Worm (Caenorhabditis elegans): Measurements from ENCODE around the gene R05F9.9.

Gene R05F9.9

ce11 chrII:4942397-4942796 is 40.5 kb upstream of the R05F9.9 start (continued):
- peak; percentile 56 for TF ChIP-seq nhr-232 (tag; optimal IDR thresholded peaks at IDR 0.05)
- peak; percentile 36 for TF ChIP-seq ceh-22 (tag; optimal IDR thresholded peaks at IDR 0.05)
- peak; percentile 22 for TF ChIP-seq ceh-2 (tag; optimal IDR thresholded peaks at IDR 0.05)
- peak; percentile 57 for TF ChIP-seq nfya-1 (tag; optimal IDR thresholded peaks at IDR 0.05)
- TF ChIP-seq ama-1 (optimal IDR thresholded peaks at IDR 0.05): peak; percentile 23
- no peak for TF ChIP-seq dmd-4 (tag; optimal IDR thresholded peaks at IDR 0.05; ENCODE audit: borderline replicate concordance)
- no peak for TF ChIP-seq nhr-11 (tag; optimal IDR thresholded peaks at IDR 0.05)
- TF ChIP-seq che-1 (tag; optimal IDR thresholded peaks at IDR 0.05): peak; percentile 73
- TF ChIP-seq eyg-1 (tag; optimal IDR thresholded peaks at IDR 0.05): no peak
- peak; percentile 43 for TF ChIP-seq C08G9.2 (tag; optimal IDR thresholded peaks at IDR 0.05)
- peak; percentile 67 for TF ChIP-seq sdc-2 (tag; optimal IDR thresholded peaks at IDR 0.05)
- peak; percentile 74 for TF ChIP-seq pha-2 (tag; optimal IDR thresholded peaks at IDR 0.05)
- TF ChIP-seq fkh-6 (tag; optimal IDR thresholded peaks at IDR 0.05): peak; percentile 69
- TF ChIP-seq pat-9 (tag; optimal IDR thresholded peaks at IDR 0.05): peak; percentile 78
- peak; percentile 16 for TF ChIP-seq fax-1 (tag; optimal IDR thresholded peaks at IDR 0.05)

- TF ChIP-seq sox-2 (GFP tag; IDR thresholded peaks at IDR 0.05): no peak
- no peak for TF ChIP-seq pha-4 (tag; optimal IDR thresholded peaks at IDR 0.05)
- peak; percentile 5 for TF ChIP-seq unc-42 (tag; optimal IDR thresholded peaks at IDR 0.05)
- TF ChIP-seq Y22D7AL.16 (tag; optimal IDR thresholded peaks at IDR 0.05): no peak
- TF ChIP-seq rnt-1 (tag; optimal IDR thresholded peaks at IDR 0.05): peak; percentile 27
Observed at ce11 chrII:4941541-4942206, 39.8 kb upstream of the R05F9.9 start, which contains the start of gene ZK546.19. Gene ZK546.19 (plus strand): TSS chrII:4941726.

- no peak for TF ChIP-seq mec-3 (tag; optimal IDR thresholded peaks at IDR 0.05; ENCODE audit: borderline replicate concordance)
- TF ChIP-seq pha-2 (tag; optimal IDR thresholded peaks at IDR 0.05): no peak
- TF ChIP-seq elt-4 (tag; optimal IDR thresholded peaks at IDR 0.05): no peak
- no peak for TF ChIP-seq C38D4.7 (GFP tag; optimal IDR thresholded peaks at IDR 0.05)
- TF ChIP-seq fax-1 (tag; optimal IDR thresholded peaks at IDR 0.05): no peak
- TF ChIP-seq nhr-232 (tag; optimal IDR thresholded peaks at IDR 0.05): no peak
- no peak for TF ChIP-seq madf-2 (tag; optimal IDR thresholded peaks at IDR 0.05)
- TF ChIP-seq fkh-10 (GFP tag; optimal IDR thresholded peaks at IDR 0.05): no peak
- no peak for TF ChIP-seq tbx-7 (tag; optimal IDR thresholded peaks at IDR 0.05)
- no peak for TF ChIP-seq hlh-13 (GFP tag; optimal IDR thresholded peaks at IDR 0.05)
- TF ChIP-seq pag-3 (tag; optimal IDR thresholded peaks at IDR 0.05; ENCODE audit: borderline replicate concordance): no peak
Observed at ce11 chrII:4941050-4941449, 39.1 kb upstream of the R05F9.9 start, which contains the start of gene cblc-1. Gene cblc-1 (minus strand): TSS chrII:4941150.

ce11 chrII:4937743-4938142 is 35.8 kb upstream of the R05F9.9 start, which contains the start of gene ZK546.4:
Gene ZK546.4 (plus strand): TSS chrII:4938043.
- TF ChIP-seq tbx-2 (tag; optimal IDR thresholded peaks at IDR 0.05) (no peak), ceh-14 (tag; optimal IDR thresholded peaks at IDR 0.05) (no peak), syd-9 (tag; optimal IDR thresholded peaks at IDR 0.05) (no peak), pax-1 (tag; optimal IDR thresholded peaks at IDR 0.05) (no peak), F13H6.1 (tag; optimal IDR thresholded peaks at IDR 0.05) (no peak), hlh-6 (tag; optimal IDR thresholded peaks at IDR 0.05) (no peak), pat-9 (tag; optimal IDR thresholded peaks at IDR 0.05) (no peak), sox-4 (tag; optimal IDR thresholded peaks at IDR 0.05) (no peak), C08G9.2 (tag; optimal IDR thresholded peaks at IDR 0.05) (no peak), ceh-22 (tag; optimal IDR thresholded peaks at IDR 0.05) (no peak), hlh-15 (tag; optimal IDR thresholded peaks at IDR 0.05) (no peak), nhr-11 (tag; optimal IDR thresholded peaks at IDR 0.05) (no peak), ceh-48 (tag; optimal IDR thresholded peaks at IDR 0.05) (no peak), pqm-1 (tag; optimal IDR thresholded peaks at IDR 0.05) (no peak), K09A11.1 (tag; optimal IDR thresholded peaks at IDR 0.05; ENCODE audit: insufficient read depth) (no peak), elt-2 (tag; optimal IDR thresholded peaks at IDR 0.05) (no peak), K02D7.2 (tag; optimal IDR thresholded peaks at IDR 0.05) (no peak)

Measured in whole organism, late embryonic.